Worm (Caenorhabditis elegans): Measurements from ENCODE around the gene plpp-1.1.

DNA sequence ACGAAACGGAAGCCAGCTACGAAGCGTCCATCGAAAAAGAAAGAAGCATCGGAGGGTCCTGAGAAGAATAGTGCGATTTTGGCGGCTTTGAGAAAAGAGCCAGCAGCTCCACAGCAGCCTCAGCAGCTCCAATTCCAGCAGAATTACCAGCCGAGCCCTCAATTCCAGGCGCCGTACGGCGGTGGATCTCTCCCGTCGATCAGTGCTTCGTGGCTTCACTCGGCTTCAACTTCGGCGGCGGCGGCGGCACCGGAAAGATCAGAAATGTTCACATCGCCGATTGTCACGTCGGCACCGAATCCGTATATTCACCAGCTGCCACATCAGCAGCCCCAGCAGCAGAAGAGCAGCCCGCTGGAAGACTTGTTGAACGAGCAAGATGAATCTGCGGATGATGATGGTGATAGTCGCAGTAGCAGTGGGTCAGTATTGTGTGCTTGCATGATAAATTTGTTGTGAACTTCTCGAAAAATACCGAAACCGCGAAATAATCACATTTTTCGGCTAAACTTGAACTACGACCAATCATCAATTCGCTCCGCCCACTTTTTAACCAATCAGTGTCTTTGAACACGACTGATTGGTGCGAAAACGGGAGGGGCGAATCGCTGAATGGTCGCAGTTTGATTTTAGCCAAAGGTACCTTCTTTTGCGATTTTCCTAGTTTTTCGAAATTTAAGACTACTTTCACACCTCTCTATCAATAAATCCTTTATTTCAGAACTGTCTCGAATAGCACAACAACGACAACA, 38.0 kb upstream of the plpp-1.1 start:
- no peak for TF ChIP-seq F13C5.2 (tag; optimal IDR thresholded peaks at IDR 0.05)
- TF ChIP-seq ama-1 (optimal IDR thresholded peaks at IDR 0.05) = no peak
- no peak for TF ChIP-seq hmg-4 (GFP tag; optimal IDR thresholded peaks at IDR 0.05)
- TF ChIP-seq sea-1 (GFP tag; conservative IDR thresholded peaks at IDR 0.05) = no peak
- no peak for TF ChIP-seq pes-1 (GFP tag; IDR thresholded peaks at IDR 0.05)
- no peak for TF ChIP-seq tbx-11 (GFP tag; IDR thresholded peaks at IDR 0.05)
- no peak for TF ChIP-seq ceh-36 (tag; optimal IDR thresholded peaks at IDR 0.05)
- no peak for TF ChIP-seq tbx-37 (GFP tag; conservative IDR thresholded peaks at IDR 0.05)
- TF ChIP-seq scrt-1 (GFP tag; IDR thresholded peaks at IDR 0.05) = no peak
- no peak for TF ChIP-seq B0310.2 (tag; optimal IDR thresholded peaks at IDR 0.05)
- no peak for TF ChIP-seq flt-1 (GFP tag; IDR thresholded peaks at IDR 0.05)
- no peak for TF ChIP-seq hmbx-1 (tag; optimal IDR thresholded peaks at IDR 0.05)
- TF ChIP-seq ceh-13 (GFP tag; optimal IDR thresholded peaks at IDR 0.05) = no peak

All from whole organism, early embryonic.